6 worm cellular contexts compared by ENCODE assay signal in the genomic region with DNA sequence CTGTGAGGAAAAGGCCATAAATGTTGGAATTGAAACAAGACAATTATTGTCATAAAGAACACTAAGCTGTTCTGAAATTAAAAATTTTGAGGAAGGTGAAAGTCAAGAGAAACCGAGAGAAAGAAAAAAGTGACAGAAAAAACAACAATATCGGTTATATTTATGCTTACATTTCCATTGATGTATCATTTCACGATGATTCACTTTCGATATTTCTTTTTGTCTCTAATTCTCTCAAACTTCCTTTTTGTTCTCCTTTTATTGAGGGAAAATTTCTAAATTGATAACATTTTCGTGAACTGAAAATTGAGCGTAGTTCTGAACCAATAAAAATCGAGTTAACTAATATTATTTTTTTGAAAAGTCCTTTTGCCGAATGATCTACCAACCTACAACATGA.
TF ChIP-seq lines count a peak whose summit lies in the region.

No protein-coding gene starts in this region.

TF ChIP-seq in whole organism, L1 larva, 84 proteins besides CTCF, POLR2A, EP300 and RAD21:
- TF ChIP-seq lin-14 (GFP tag; optimal IDR thresholded peaks at IDR 0.05; lab: Kevin White, UChicago) (peak; percentile 23), nhr-77 (tag; optimal IDR thresholded peaks at IDR 0.05; lab: Kevin White, UChicago) (no peak), nhr-19 (GFP tag; conservative IDR thresholded peaks at IDR 0.05; lab: Robert Waterston, UW) (no peak), blmp-1 (tag; optimal IDR thresholded peaks at IDR 0.05; lab: Kevin White, UChicago) (peak; percentile 3)

TF ChIP-seq in whole organism, L2 larva, 48 proteins besides CTCF, POLR2A, EP300 and RAD21:
- peak; percentile 4 for TF ChIP-seq blmp-1 (tag; optimal IDR thresholded peaks at IDR 0.05; lab: Kevin White, UChicago; ENCODE audit: insufficient read depth)
- peak; percentile 18 for TF ChIP-seq nhr-25 (tag; optimal IDR thresholded peaks at IDR 0.05; lab: Kevin White, UChicago)
- TF ChIP-seq alr-1 (tag; optimal IDR thresholded peaks at IDR 0.05; lab: Kevin White, UChicago), result no peak
- peak; percentile 84 for TF ChIP-seq fos-1 (tag; optimal IDR thresholded peaks at IDR 0.05; lab: Kevin White, UChicago)
- no peak for TF ChIP-seq unc-55 (GFP tag; optimal IDR thresholded peaks at IDR 0.05; lab: Kevin White, UChicago)

TF ChIP-seq in whole organism, L3 larva, 47 proteins besides CTCF, POLR2A, EP300 and RAD21:
- TF ChIP-seq pqm-1 (tag; optimal IDR thresholded peaks at IDR 0.05; lab: Kevin White, UChicago), result peak; percentile 38
- peak; percentile 16 for TF ChIP-seq elt-2 (tag; optimal IDR thresholded peaks at IDR 0.05; lab: Kevin White, UChicago)
- TF ChIP-seq unc-39 (tag; optimal IDR thresholded peaks at IDR 0.05; lab: Kevin White, UChicago), result no peak

TF ChIP-seq in whole organism, L4 larva, 104 proteins besides CTCF, POLR2A, EP300 and RAD21:
- TF ChIP-seq nhr-76 (tag; optimal IDR thresholded peaks at IDR 0.05; lab: Kevin White, UChicago) (no peak), saeg-2 (GFP tag; IDR thresholded peaks at IDR 0.05; lab: Robert Waterston, UW) (no peak), dve-1 (tag; optimal IDR thresholded peaks at IDR 0.05; lab: Kevin White, UChicago; ENCODE audit: insufficient read depth) (peak; percentile 46), pha-4 (GFP tag; IDR thresholded peaks at IDR 0.05; lab: Robert Waterston, UW) (no peak), pha-4 (tag; optimal IDR thresholded peaks at IDR 0.05; lab: Kevin White, UChicago) (peak; percentile 35), hif-1 (tag; optimal IDR thresholded peaks at IDR 0.05; lab: Kevin White, UChicago) (no peak), daf-16 (GFP tag; optimal IDR thresholded peaks at IDR 0.05; lab: Kevin White, UChicago) (no peak), daf-16 (tag; optimal IDR thresholded peaks at IDR 0.05; lab: Kevin White, UChicago) (peak; percentile 24)

TF ChIP-seq in whole organism, mixed stage, embryonic, 35 proteins besides CTCF, POLR2A, EP300 and RAD21:
- TF ChIP-seq blmp-1 (tag; optimal IDR thresholded peaks at IDR 0.05; lab: Kevin White, UChicago) (peak; percentile 54), ceh-43 (GFP tag; optimal IDR thresholded peaks at IDR 0.05; lab: Kevin White, UChicago) (no peak)

TF ChIP-seq in whole organism, young adult, 124 proteins besides CTCF, POLR2A, EP300 and RAD21:
- no peak for TF ChIP-seq pbrm-1 (GFP tag; IDR thresholded peaks at IDR 0.05; lab: Robert Waterston, UW)
- TF ChIP-seq mcd-1 (GFP tag; IDR thresholded peaks at IDR 0.05; lab: Robert Waterston, UW), result no peak
- peak; percentile 30 for TF ChIP-seq nhr-80 (tag; optimal IDR thresholded peaks at IDR 0.05; lab: Kevin White, UChicago)
- TF ChIP-seq ama-1 (optimal IDR thresholded peaks at IDR 0.05; lab: Kevin White, UChicago), result no peak
- no peak for TF ChIP-seq ama-1 (GFP tag; optimal IDR thresholded peaks at IDR 0.05; lab: Kevin White, UChicago)
